Fruit fly (Drosophila melanogaster): ENCODE measurements around the gene CG13733.

Gene CG13733

DNA sequence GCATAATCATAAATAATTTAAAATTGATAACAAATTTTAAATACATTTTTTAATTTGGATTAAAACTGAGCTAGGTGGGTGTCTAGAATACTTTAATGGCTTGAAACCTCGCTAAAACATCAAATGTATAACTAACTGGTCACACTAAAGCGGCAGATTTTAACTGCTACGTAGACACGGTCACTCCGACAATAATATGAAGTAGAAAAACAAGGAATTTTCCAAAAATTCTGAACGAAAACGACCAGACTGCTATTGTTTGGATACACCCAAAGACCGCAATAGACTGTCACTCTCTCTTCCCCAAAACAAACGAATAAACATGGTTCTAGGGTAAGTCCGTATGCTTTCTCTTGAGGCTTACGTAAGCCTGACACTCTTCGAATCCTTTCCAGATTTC lies 12.9 kb downstream of the CG13733 start, which contains the start of gene QIL1:
Gene QIL1 (plus strand): TSS at position 142 of the 400 bp plus-strand sequence.
- peak; percentile 83 for TF ChIP-seq Lhr (GFP tag; optimal IDR thresholded peaks at IDR 0.05)
- no peak for TF ChIP-seq dysf (GFP tag; IDR thresholded peaks at IDR 0.05)
- no peak for TF ChIP-seq Antp (GFP tag; optimal IDR thresholded peaks at IDR 0.05)
- TF ChIP-seq Hr39 (optimal IDR thresholded peaks at IDR 0.05), result no peak
- no peak for TF ChIP-seq CG1647 (GFP tag; optimal IDR thresholded peaks at IDR 0.05)
- peak; percentile 54 for TF ChIP-seq nmo (GFP tag; optimal IDR thresholded peaks at IDR 0.05)
- TF ChIP-seq Jarid2 (GFP tag; optimal IDR thresholded peaks at IDR 0.05), result peak; percentile 29
- TF ChIP-seq Adf1 (GFP tag; IDR thresholded peaks at IDR 0.05), result no peak
- peak; percentile 37; the same call in 1 of the 2 replicates for TF ChIP-seq CG13287 (GFP tag; IDR thresholded peaks at IDR 0.05; ENCODE audit: partially characterized antibody)
- peak in 1 of 2 experiments; percentile 94 for TF ChIP-seq Pdp1 (GFP tag; optimal IDR thresholded peaks at IDR 0.05)
- no peak for TF ChIP-seq ro (GFP tag; IDR thresholded peaks at IDR 0.05)
- TF ChIP-seq CG14441 (GFP tag; IDR thresholded peaks at IDR 0.05), result no peak
- no peak for TF ChIP-seq Sox100B (GFP tag; optimal IDR thresholded peaks at IDR 0.05)
- TF ChIP-seq BEAF-32 (GFP tag; optimal IDR thresholded peaks at IDR 0.05), result peak; percentile 41
- TF ChIP-seq tna (GFP tag; IDR thresholded peaks at IDR 0.05; ENCODE audit: partially characterized antibody), result no peak
- no peak for TF ChIP-seq E2f1 (GFP tag; IDR thresholded peaks at IDR 0.05)
- peak; percentile 94 for TF ChIP-seq gfzf (GFP tag; optimal IDR thresholded peaks at IDR 0.05)
- TF ChIP-seq CG15073 (GFP tag; optimal IDR thresholded peaks at IDR 0.05), result no peak
- peak; percentile 16 for TF ChIP-seq zen (tag; optimal IDR thresholded peaks at IDR 0.05)
- no peak for TF ChIP-seq HmgD (GFP tag; optimal IDR thresholded peaks at IDR 0.05)
- TF ChIP-seq lov (optimal IDR thresholded peaks at IDR 0.05), result no peak
- TF ChIP-seq lov (GFP tag; IDR thresholded peaks at IDR 0.05), result no peak
- TF ChIP-seq CG30431 (GFP tag; optimal IDR thresholded peaks at IDR 0.05), result no peak
- TF ChIP-seq Hand (GFP tag; optimal IDR thresholded peaks at IDR 0.05), result no peak
- TF ChIP-seq kah (GFP tag; optimal IDR thresholded peaks at IDR 0.05), result no peak
- no peak for TF ChIP-seq CG13424 (tag; optimal IDR thresholded peaks at IDR 0.05)
- peak; percentile 65 for TF ChIP-seq Ets97D (GFP tag; optimal IDR thresholded peaks at IDR 0.05)
- TF ChIP-seq repo (GFP tag; optimal IDR thresholded peaks at IDR 0.05), result no peak
- TF ChIP-seq Ets65A (GFP tag), result no peak
- no peak for TF ChIP-seq ems (GFP tag; optimal IDR thresholded peaks at IDR 0.05)
- no peak for TF ChIP-seq CG17612 (GFP tag; IDR thresholded peaks at IDR 0.05)
- no peak for TF ChIP-seq emc (GFP tag; optimal IDR thresholded peaks at IDR 0.05)
- peak; percentile 16 for TF ChIP-seq gem (tag; optimal IDR thresholded peaks at IDR 0.05)
- TF ChIP-seq CG17361 (GFP tag; IDR thresholded peaks at IDR 0.05), result 0 out of 3 replicates have a peak, but pooled peaks have one; percentile 33
- TF ChIP-seq CG17912 (GFP tag; optimal IDR thresholded peaks at IDR 0.05), result no peak
- peak; percentile 62 for TF ChIP-seq Dp (GFP tag; optimal IDR thresholded peaks at IDR 0.05)
- no peak for TF ChIP-seq bsh (GFP tag; optimal IDR thresholded peaks at IDR 0.05)
- peak; percentile 63 for TF ChIP-seq CG3847 (GFP tag; IDR thresholded peaks at IDR 0.05)
- no peak for TF ChIP-seq Ravus (GFP tag; IDR thresholded peaks at IDR 0.05)
- no peak for TF ChIP-seq CG12219 (GFP tag; optimal IDR thresholded peaks at IDR 0.05)
- no peak for TF ChIP-seq Rfx (GFP tag; IDR thresholded peaks at IDR 0.05)
- peak; percentile 77 for TF ChIP-seq trem (tag; optimal IDR thresholded peaks at IDR 0.05)
- TF ChIP-seq Bdp1 (GFP tag; optimal IDR thresholded peaks at IDR 0.05), result no peak
- TF ChIP-seq CG4617 (GFP tag; optimal IDR thresholded peaks at IDR 0.05; ENCODE audit: borderline replicate concordance), result peak; percentile 90
- TF ChIP-seq CG33213 (GFP tag; optimal IDR thresholded peaks at IDR 0.05), result peak; percentile 26
- peak; percentile 52 for TF ChIP-seq sd (tag; optimal IDR thresholded peaks at IDR 0.05)
- TF ChIP-seq dpn (GFP tag; optimal IDR thresholded peaks at IDR 0.05), result no peak
- no peak for TF ChIP-seq ATbp (GFP tag; optimal IDR thresholded peaks at IDR 0.05)
- no peak for TF ChIP-seq GATAe (GFP tag; conservative IDR thresholded peaks at IDR 0.05)
- TF ChIP-seq ci (GFP tag; IDR thresholded peaks at IDR 0.05), result no peak
- no peak for TF ChIP-seq Taf1 (GFP tag; IDR thresholded peaks at IDR 0.05)
- peak; percentile 28 for TF ChIP-seq CG8924 (tag; optimal IDR thresholded peaks at IDR 0.05)
